Worm (Caenorhabditis elegans): ENCODE measurements around the gene thn-6.

Gene thn-6

ce11 chrIV:5266474-5266873 is 37.8 kb downstream of the thn-6 start, which contains the start of gene F36H12.5:
Gene F36H12.5, plus strand, starts transcription at chrIV:5266774.
- TF ChIP-seq Y22D7AL.16 (tag; optimal IDR thresholded peaks at IDR 0.05) = no peak
- no peak for TF ChIP-seq ceh-19 (GFP tag; optimal IDR thresholded peaks at IDR 0.05)
- no peak for TF ChIP-seq C38D4.7 (GFP tag; optimal IDR thresholded peaks at IDR 0.05)
- no peak for TF ChIP-seq hlh-6 (tag; optimal IDR thresholded peaks at IDR 0.05)
- TF ChIP-seq lin-11 (tag; optimal IDR thresholded peaks at IDR 0.05) = no peak
- TF ChIP-seq mec-3 (tag; optimal IDR thresholded peaks at IDR 0.05; ENCODE audit: borderline replicate concordance) = no peak
- no peak for TF ChIP-seq sdc-2 (tag; optimal IDR thresholded peaks at IDR 0.05)
- TF ChIP-seq pha-4 (tag; optimal IDR thresholded peaks at IDR 0.05) = no peak
- TF ChIP-seq syd-9 (tag; optimal IDR thresholded peaks at IDR 0.05) = no peak
- TF ChIP-seq elt-2 (tag; optimal IDR thresholded peaks at IDR 0.05) = no peak
- TF ChIP-seq dmd-4 (tag; optimal IDR thresholded peaks at IDR 0.05; ENCODE audit: borderline replicate concordance) = no peak

ce11 chrIV:5268803-5269202 is 40.1 kb downstream of the thn-6 start, which contains the start of gene F36H12.4:
Gene F36H12.4, plus strand, starts transcription at chrIV:5269103.
- TF ChIP-seq F13H6.1 (tag; optimal IDR thresholded peaks at IDR 0.05) (no peak), lin-11 (tag; optimal IDR thresholded peaks at IDR 0.05) (no peak), lim-6 (tag; optimal IDR thresholded peaks at IDR 0.05) (no peak), K02D7.2 (tag; optimal IDR thresholded peaks at IDR 0.05) (no peak), tbx-2 (tag; optimal IDR thresholded peaks at IDR 0.05) (no peak), ttx-3 (tag; optimal IDR thresholded peaks at IDR 0.05) (no peak), sox-2 (GFP tag; IDR thresholded peaks at IDR 0.05) (no peak), pat-9 (tag; optimal IDR thresholded peaks at IDR 0.05) (no peak), sox-4 (tag; optimal IDR thresholded peaks at IDR 0.05) (no peak), ama-1 (optimal IDR thresholded peaks at IDR 0.05) (no peak), ceh-18 (tag; optimal IDR thresholded peaks at IDR 0.05) (no peak), ahr-1 (tag; optimal IDR thresholded peaks at IDR 0.05) (no peak), hlh-13 (GFP tag; optimal IDR thresholded peaks at IDR 0.05) (no peak), ceh-6 (GFP tag; optimal IDR thresholded peaks at IDR 0.05) (no peak), rnt-1 (tag; optimal IDR thresholded peaks at IDR 0.05) (no peak), eyg-1 (tag; optimal IDR thresholded peaks at IDR 0.05) (no peak), pqm-1 (tag; optimal IDR thresholded peaks at IDR 0.05) (no peak), sdc-2 (tag; optimal IDR thresholded peaks at IDR 0.05) (no peak), fkh-10 (GFP tag; optimal IDR thresholded peaks at IDR 0.05) (no peak), unc-42 (tag; optimal IDR thresholded peaks at IDR 0.05) (no peak)

ce11 chrIV:5272518-5272917 is 43.8 kb downstream of the thn-6 start, which contains the start of gene F36H12.3:
Gene F36H12.3, plus strand, starts transcription at chrIV:5272818.
- TF ChIP-seq ahr-1 (tag; optimal IDR thresholded peaks at IDR 0.05) (no peak), rnt-1 (tag; optimal IDR thresholded peaks at IDR 0.05) (no peak), ztf-16 (tag; optimal IDR thresholded peaks at IDR 0.05) (no peak), pat-9 (tag; optimal IDR thresholded peaks at IDR 0.05) (no peak), fkh-10 (GFP tag; optimal IDR thresholded peaks at IDR 0.05) (no peak), C08G9.2 (tag; optimal IDR thresholded peaks at IDR 0.05) (no peak), unc-3 (GFP tag; conservative IDR thresholded peaks at IDR 0.05) (no peak), unc-3 (tag; optimal IDR thresholded peaks at IDR 0.05) (no peak), K02D7.2 (tag; optimal IDR thresholded peaks at IDR 0.05) (no peak), ets-4 (tag; optimal IDR thresholded peaks at IDR 0.05) (no peak), Y22D7AL.16 (tag; optimal IDR thresholded peaks at IDR 0.05) (no peak), odd-2 (tag; optimal IDR thresholded peaks at IDR 0.05) (no peak)

ce11 chrIV:5273385-5273784 is 44.7 kb downstream of the thn-6 start:
- TF ChIP-seq elt-2 (tag; optimal IDR thresholded peaks at IDR 0.05) (peak; percentile 70), lim-6 (tag; optimal IDR thresholded peaks at IDR 0.05) (no peak)

- TF ChIP-seq F13H6.1 (tag; optimal IDR thresholded peaks at IDR 0.05) = no peak
- no peak for TF ChIP-seq npax-4 (tag; optimal IDR thresholded peaks at IDR 0.05)
- TF ChIP-seq unc-3 (GFP tag; conservative IDR thresholded peaks at IDR 0.05) = no peak
- TF ChIP-seq unc-3 (tag; optimal IDR thresholded peaks at IDR 0.05) = no peak
- TF ChIP-seq ceh-2 (tag; optimal IDR thresholded peaks at IDR 0.05) = no peak
- no peak for TF ChIP-seq dve-1 (tag; optimal IDR thresholded peaks at IDR 0.05)
- TF ChIP-seq rnt-1 (tag; optimal IDR thresholded peaks at IDR 0.05) = no peak
- TF ChIP-seq tbx-7 (tag; optimal IDR thresholded peaks at IDR 0.05) = no peak
- TF ChIP-seq sdc-2 (tag; optimal IDR thresholded peaks at IDR 0.05) = no peak
- no peak for TF ChIP-seq ceh-6 (GFP tag; optimal IDR thresholded peaks at IDR 0.05)
- TF ChIP-seq fax-1 (tag; optimal IDR thresholded peaks at IDR 0.05) = no peak
- TF ChIP-seq ceh-30 (tag; optimal IDR thresholded peaks at IDR 0.05) = no peak
- no peak for TF ChIP-seq C38D4.7 (GFP tag; optimal IDR thresholded peaks at IDR 0.05)
- no peak for TF ChIP-seq ceh-31 (tag; optimal IDR thresholded peaks at IDR 0.05)
- TF ChIP-seq ceh-34 (tag; optimal IDR thresholded peaks at IDR 0.05) = no peak
- no peak for TF ChIP-seq C08G9.2 (tag; optimal IDR thresholded peaks at IDR 0.05)
- TF ChIP-seq sox-4 (tag; optimal IDR thresholded peaks at IDR 0.05) = no peak
- TF ChIP-seq nhr-232 (tag; optimal IDR thresholded peaks at IDR 0.05) = no peak
- TF ChIP-seq lin-11 (tag; optimal IDR thresholded peaks at IDR 0.05) = no peak
Measured at ce11 chrIV:5274123-5274581, 45.4 kb downstream of the thn-6 start, which contains the start of gene slfl-4. Gene slfl-4, plus strand, starts transcription at chrIV:5274531.
